Fruit fly (Drosophila melanogaster) whole organism, wandering third instar larva: Measurements from ENCODE around the gene CG32369.
A peak's percentile ranks its signal among the peaks of the same experiment; 100 is the strongest.

Source experiments
- Dfd ChIP-seq: fragments of >200 bp; optimal IDR thresholded peaks from 2 replicates; lab custom pipeline; 2017; ENCODE audit warnings: missing biosample characterization, missing genetic modification characterization
- Mio ChIP-seq: sonication (Bioruptor generic); optimal IDR thresholded peaks from 2 replicates; lab custom pipeline; 2016; ENCODE audit warnings: missing biosample characterization, missing genetic modification characterization
- br ChIP-seq: fragments of 200-800 bp; sonication (Bioruptor generic); optimal IDR thresholded peaks from 2 replicates; lab custom pipeline; 2016; ENCODE audit warnings: missing biosample characterization, missing genetic modification characterization
- dmrt93B ChIP-seq: fragments of 200-800 bp; sonication (Bioruptor generic); optimal IDR thresholded peaks from 2 replicates; lab custom pipeline; 2018; ENCODE audit warnings: missing biosample characterization, mild to moderate bottlenecking, missing genetic modification characterization
- psq ChIP-seq: fragments of 200-800 bp; sonication (Bioruptor generic); optimal IDR thresholded peaks from 3 replicates; lab custom pipeline; 2017; ENCODE audit warnings: missing biosample characterization, mild to moderate bottlenecking, missing genetic modification characterization, moderate library complexity

DNA sequence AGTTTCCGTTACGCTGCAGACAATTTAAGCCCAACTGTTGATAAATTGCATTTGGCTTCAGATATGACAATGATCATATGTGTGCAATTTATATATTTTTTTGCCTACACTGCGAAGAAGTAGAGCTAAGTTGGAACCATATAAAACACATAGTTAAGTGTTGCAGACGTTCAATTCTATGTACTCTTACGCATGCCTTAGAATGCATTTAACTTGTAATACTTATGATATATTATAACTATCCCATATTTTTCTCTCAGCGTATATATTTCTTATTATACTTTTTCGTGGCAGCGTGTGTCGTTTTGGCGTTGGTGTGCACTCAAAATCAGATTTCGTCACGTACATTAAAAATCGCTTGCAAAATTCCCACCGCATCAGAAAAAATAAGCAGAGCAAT lies 26.2 kb downstream of the CG32369 start:
- TF ChIP-seq Dfd (GFP tag; lab: Kevin White, UChicago) (no peak), psq (GFP tag; lab: Kevin White, UChicago) (peak; percentile 56), br (peak; percentile 70), dmrt93B (GFP tag; lab: Kevin White, UChicago) (peak; percentile 62), Mio (GFP tag; lab: Kevin White, UChicago) (no peak)
